Fruit fly (Drosophila melanogaster): ENCODE measurements around the gene CG7443.

Gene CG7443

dm6 chr3R:8368553-8368952 lies 44.4 kb downstream of the CG7443 start:
- TF ChIP-seq Hr96 (GFP tag; optimal IDR thresholded peaks at IDR 0.05) (no peak), cic (GFP tag; optimal IDR thresholded peaks at IDR 0.05) (no peak), pad (GFP tag; optimal IDR thresholded peaks at IDR 0.05) (no peak), CG11617 (GFP tag; optimal IDR thresholded peaks at IDR 0.05) (no peak), bab1 (GFP tag; optimal IDR thresholded peaks at IDR 0.05) (no peak), CG5204 (GFP tag; optimal IDR thresholded peaks at IDR 0.05) (no peak), CG33017 (tag; optimal IDR thresholded peaks at IDR 0.05) (no peak), CG14711 (tag; optimal IDR thresholded peaks at IDR 0.05) (no peak), ovo (GFP tag; optimal IDR thresholded peaks at IDR 0.05) (no peak)

Measured in whole organism, adult.